Worm (Caenorhabditis elegans): ENCODE results near the gene penr-1.
A peak's percentile ranks its signal among the peaks of the same experiment; 100 is the strongest.

penr-1 gene

ce11 chrV:5271487-5271886 is 2.2 kb downstream of the penr-1 start (continued):
- TF ChIP-seq mxl-3 (GFP tag; optimal IDR thresholded peaks at IDR 0.05) (peak; percentile 92), nhr-76 (tag; optimal IDR thresholded peaks at IDR 0.05) (no peak), dpl-1 (GFP tag; optimal IDR thresholded peaks at IDR 0.05) (peak; percentile 14), Y75B8A.6 (GFP tag; IDR thresholded peaks at IDR 0.05) (no peak), spr-1 (tag; optimal IDR thresholded peaks at IDR 0.05) (no peak), saeg-2 (GFP tag; IDR thresholded peaks at IDR 0.05) (peak; percentile 95), fkh-10 (GFP tag; optimal IDR thresholded peaks at IDR 0.05) (no peak), unc-130 (GFP tag; optimal IDR thresholded peaks at IDR 0.05) (no peak), daf-12 (tag; optimal IDR thresholded peaks at IDR 0.05) (no peak), nhr-111 (GFP tag; optimal IDR thresholded peaks at IDR 0.05) (no peak), ceh-32 (tag; optimal IDR thresholded peaks at IDR 0.05; ENCODE audit: poor library complexity) (no peak), ceh-44 (GFP tag; IDR thresholded peaks at IDR 0.05) (no peak), lin-1 (GFP tag; IDR thresholded peaks at IDR 0.05) (peak; percentile 93), unc-62 (GFP tag; optimal IDR thresholded peaks at IDR 0.05 in 1 of 2) (peak in 1 of 2 experiments; percentile 93), unc-62 (tag; optimal IDR thresholded peaks at IDR 0.05) (no peak), zag-1 (tag; optimal IDR thresholded peaks at IDR 0.05) (no peak), zip-2 (tag; optimal IDR thresholded peaks at IDR 0.05) (no peak), nhr-48 (tag; optimal IDR thresholded peaks at IDR 0.05) (peak; percentile 98), vab-7 (GFP tag; IDR thresholded peaks at IDR 0.05) (no peak), nhr-10 (tag; optimal IDR thresholded peaks at IDR 0.05) (peak; percentile 28), cey-2 (tag; optimal IDR thresholded peaks at IDR 0.05; ENCODE audit: borderline replicate concordance, insufficient read depth) (no peak), R02D3.7 (tag; optimal IDR thresholded peaks at IDR 0.05) (no peak), madf-5 (GFP tag; IDR thresholded peaks at IDR 0.05) (no peak), attf-4 (tag; optimal IDR thresholded peaks at IDR 0.05) (no peak), nhr-41 (GFP tag; IDR thresholded peaks at IDR 0.05) (0 out of 2 replicates have a peak, but pooled peaks have one; percentile 20), lin-15B (tag; optimal IDR thresholded peaks at IDR 0.05) (no peak), dmd-6 (GFP tag; IDR thresholded peaks at IDR 0.05) (peak; percentile 99), ctbp-1 (GFP tag; IDR thresholded peaks at IDR 0.05) (no peak), ceh-28 (tag; optimal IDR thresholded peaks at IDR 0.05) (no peak), mxl-2 (GFP tag; conservative IDR thresholded peaks at IDR 0.05) (peak; percentile 97), snpc-4 (tag; optimal IDR thresholded peaks at IDR 0.05) (no peak), nhr-77 (tag; optimal IDR thresholded peaks at IDR 0.05) (peak; percentile 89), lin-39 (tag; optimal IDR thresholded peaks at IDR 0.05) (no peak), snpc-1.2 (GFP tag; IDR thresholded peaks at IDR 0.05) (no peak), set-16 (GFP tag; IDR thresholded peaks at IDR 0.05) (peak; percentile 70), nhr-237 (tag; optimal IDR thresholded peaks at IDR 0.05) (no peak), egl-43 (GFP tag; IDR thresholded peaks at IDR 0.05) (no peak), php-3 (GFP tag; IDR thresholded peaks at IDR 0.05) (peak; percentile 40; the same call in 1 of the 2 replicates), spr-3 (GFP tag; optimal IDR thresholded peaks at IDR 0.05) (no peak), ceh-62 (tag; optimal IDR thresholded peaks at IDR 0.05) (no peak), D1046.2 (GFP tag; IDR thresholded peaks at IDR 0.05) (peak; percentile 80), F26F4.8 (GFP tag; conservative IDR thresholded peaks at IDR 0.05) (no peak), dve-1 (tag; optimal IDR thresholded peaks at IDR 0.05; ENCODE audit: insufficient read depth) (peak; percentile 78), T26A8.4 (GFP tag; IDR thresholded peaks at IDR 0.05) (peak; percentile 41; the same call in 1 of the 2 replicates), nhr-25 (tag; optimal IDR thresholded peaks at IDR 0.05; ENCODE audit: borderline replicate concordance, insufficient read depth) (no peak), madf-9 (GFP tag; conservative IDR thresholded peaks at IDR 0.05) (no peak), lin-38 (GFP tag; IDR thresholded peaks at IDR 0.05) (peak; percentile 50), hif-1 (tag; optimal IDR thresholded peaks at IDR 0.05) (peak; percentile 13 to 82), Y105C5A.15 (GFP tag; IDR thresholded peaks at IDR 0.05) (no peak), skn-1 (tag; optimal IDR thresholded peaks at IDR 0.05) (no peak), arid-1 (GFP tag; conservative IDR thresholded peaks at IDR 0.05) (peak; percentile 50; the same call in 1 of the 2 replicates), hmg-1.1 (GFP tag; IDR thresholded peaks at IDR 0.05) (peak; percentile 50)

All from whole organism, L4 larva.